Worm (Caenorhabditis elegans) whole organism, L3 larva: Measurements from ENCODE around the gene gtf-2A2.

Source experiments
- aly-2 ChIP-seq: fragments of 150-350 bp; optimal IDR thresholded peaks from 2 replicates; lab custom pipeline; 2014; ENCODE audit warnings: missing biosample characterization, missing genetic modification characterization
- mdl-1 ChIP-seq: fragments of 150-350 bp; optimal IDR thresholded peaks from 2 replicates; lab custom pipeline; 2014; ENCODE audit warnings: missing biosample characterization, missing genetic modification characterization
- ztf-11 ChIP-seq: fragments of 150-350 bp; optimal IDR thresholded peaks from 2 replicates; lab custom pipeline; 2014; ENCODE audit warnings: missing biosample characterization, missing genetic modification characterization

DNA sequence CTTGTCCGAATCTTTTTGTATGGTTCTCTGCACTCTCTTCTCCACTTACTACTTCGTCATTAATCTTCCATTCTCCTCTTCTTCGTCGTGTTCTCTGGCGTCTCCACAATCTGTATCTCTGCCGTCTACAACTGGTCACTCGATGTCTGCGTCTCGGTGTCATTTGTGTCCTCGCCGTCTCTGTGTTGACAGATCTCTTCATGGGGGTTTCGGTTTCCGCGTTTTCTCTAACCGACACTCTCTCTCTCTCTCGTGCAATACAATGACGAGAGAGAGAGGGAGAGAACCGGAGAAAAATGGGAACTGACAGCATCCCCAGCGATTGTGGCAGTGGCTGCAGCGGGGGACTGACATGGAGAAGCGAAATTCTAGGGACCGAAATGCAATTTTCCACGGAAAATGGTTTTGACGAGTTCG, 12.0 kb upstream of the gtf-2A2 start:
- TF ChIP-seq aly-2: peak; percentile 35
- TF ChIP-seq mdl-1 (tag; lab: Kevin White, UChicago): peak; percentile 95
- no peak for TF ChIP-seq ztf-11 (tag; lab: Kevin White, UChicago)
